Fruit fly (Drosophila melanogaster): ENCODE results near the gene mAcon2.
A peak's percentile ranks its signal among the peaks of the same experiment; 100 is the strongest.

Gene mAcon2

DNA sequence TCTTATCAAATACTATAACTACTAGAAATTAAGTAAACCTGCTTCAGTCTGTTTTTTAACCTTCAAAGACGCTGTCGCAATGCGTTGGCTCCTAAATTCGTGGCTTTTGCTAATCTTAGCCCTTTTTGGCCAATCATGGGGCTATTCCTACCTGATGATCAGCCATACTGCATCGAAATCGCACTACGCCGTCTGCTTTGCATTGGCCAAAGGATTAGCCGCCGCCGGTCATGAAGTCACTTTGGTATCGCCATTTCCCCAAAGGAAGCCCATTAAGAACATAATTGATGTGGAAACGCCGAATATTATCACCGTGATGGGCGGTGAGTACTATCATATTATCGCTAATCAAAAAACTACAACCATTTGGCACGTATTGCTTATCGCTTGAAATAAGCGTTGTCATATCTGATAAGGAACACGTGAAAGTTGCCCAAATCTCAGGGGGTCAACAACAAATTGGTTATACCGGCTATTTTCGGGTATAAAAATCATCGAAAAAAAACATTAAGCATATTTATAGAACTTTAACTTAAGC lies 17.7 kb downstream of the mAcon2 start, which contains the start of gene Ugt302E1:
Ugt302E1 (plus strand) TSS at position 51 of the 538 bp plus-strand sequence.
- TF ChIP-seq CG14655 (GFP tag; optimal IDR thresholded peaks at IDR 0.05) (no peak), CG8301 (tag; optimal IDR thresholded peaks at IDR 0.05) (no peak), CG8159 (tag; optimal IDR thresholded peaks at IDR 0.05) (no peak), Ets98B (GFP tag; IDR thresholded peaks at IDR 0.05) (no peak), EcR (GFP tag; optimal IDR thresholded peaks at IDR 0.05) (no peak), rn (GFP tag; IDR thresholded peaks at IDR 0.05) (no peak), Pif1B (GFP tag; optimal IDR thresholded peaks at IDR 0.05) (no peak), CG13204 (GFP tag; optimal IDR thresholded peaks at IDR 0.05) (no peak), CG32121 (GFP tag; IDR thresholded peaks at IDR 0.05) (no peak), CG4496 (GFP tag; IDR thresholded peaks at IDR 0.05) (no peak), gl (tag; optimal IDR thresholded peaks at IDR 0.05) (no peak)

DNA sequence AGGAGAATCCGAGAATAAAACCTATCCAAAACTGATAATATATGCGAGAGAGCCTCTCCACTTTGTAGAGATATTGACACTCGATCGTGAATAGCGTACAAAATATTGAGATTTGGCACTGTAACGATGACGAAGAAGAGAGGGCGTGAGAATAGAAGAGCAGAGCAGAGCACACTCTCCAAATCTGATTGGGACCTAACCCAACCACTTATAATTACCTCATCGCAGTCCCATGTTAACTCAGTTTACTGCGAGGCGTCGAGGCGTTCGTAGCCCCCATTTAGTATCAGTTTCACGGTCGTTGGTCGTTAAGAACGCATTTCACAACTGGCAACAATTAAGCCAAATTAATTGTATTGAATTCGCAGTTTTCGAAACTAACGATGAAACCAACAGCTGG lies 19.9 kb downstream of the mAcon2 start, which contains the start of gene Ugt302C1:
Ugt302C1 (plus strand) TSS at position 241 of the 400 bp plus-strand sequence.
- TF ChIP-seq Pif1B (GFP tag; optimal IDR thresholded peaks at IDR 0.05) (no peak), CG4496 (GFP tag; IDR thresholded peaks at IDR 0.05) (peak; percentile 47; the same call in 1 of the 3 replicates), CG8159 (tag; optimal IDR thresholded peaks at IDR 0.05) (no peak), CG34367 (tag; optimal IDR thresholded peaks at IDR 0.05) (no peak), Snoo (tag; optimal IDR thresholded peaks at IDR 0.05) (no peak), CG12605 (GFP tag; IDR thresholded peaks at IDR 0.05) (no peak), CG10348 (GFP tag; IDR thresholded peaks at IDR 0.05) (no peak), CG8301 (tag; optimal IDR thresholded peaks at IDR 0.05) (no peak), Pif1A (GFP tag; optimal IDR thresholded peaks at IDR 0.05) (no peak), CG15710 (tag; optimal IDR thresholded peaks at IDR 0.05) (no peak), CG32121 (GFP tag; IDR thresholded peaks at IDR 0.05) (0 out of 2 replicates have a peak, but pooled peaks have one; percentile 23), EcR (GFP tag; optimal IDR thresholded peaks at IDR 0.05) (no peak), Ets98B (GFP tag; IDR thresholded peaks at IDR 0.05) (0 out of 2 replicates have a peak, but pooled peaks have one; percentile 39), rn (GFP tag; IDR thresholded peaks at IDR 0.05) (no peak), CG17806 (tag; optimal IDR thresholded peaks at IDR 0.05) (no peak), D1 (tag; optimal IDR thresholded peaks at IDR 0.05) (no peak), CG14655 (GFP tag; optimal IDR thresholded peaks at IDR 0.05) (no peak), gl (tag; optimal IDR thresholded peaks at IDR 0.05) (no peak), CG13204 (GFP tag; optimal IDR thresholded peaks at IDR 0.05) (no peak), CG9948 (tag; optimal IDR thresholded peaks at IDR 0.05) (no peak)

DNA sequence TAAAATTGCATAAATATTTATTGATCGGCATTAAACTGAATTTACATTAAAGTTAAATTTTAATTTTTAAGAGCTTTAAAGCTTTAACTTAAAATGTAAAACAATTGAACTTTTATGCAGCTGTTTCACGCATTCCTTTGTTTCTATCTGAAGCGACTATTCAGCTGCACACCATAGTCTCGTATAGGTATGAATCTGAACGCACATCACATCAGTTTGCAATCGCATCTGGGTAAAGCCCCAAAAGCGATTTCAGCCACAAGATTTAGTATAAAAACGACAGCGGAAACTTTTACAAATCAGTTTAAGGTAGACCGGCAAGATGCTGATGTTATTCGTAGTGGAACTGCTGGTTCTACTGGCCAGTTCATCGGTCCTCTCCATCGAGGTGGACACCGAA lies 23.9 kb downstream of the mAcon2 start, which contains the start of gene CG4757:
CG4757 (plus strand) TSS at position 301 of the 400 bp plus-strand sequence.
- TF ChIP-seq CG8159 (tag; optimal IDR thresholded peaks at IDR 0.05) (no peak), CG14655 (GFP tag; optimal IDR thresholded peaks at IDR 0.05) (no peak), gl (tag; optimal IDR thresholded peaks at IDR 0.05) (no peak), CG34367 (tag; optimal IDR thresholded peaks at IDR 0.05) (no peak)

- TF ChIP-seq D1 (tag; optimal IDR thresholded peaks at IDR 0.05), result no peak
- no peak for TF ChIP-seq CG17806 (tag; optimal IDR thresholded peaks at IDR 0.05)
- TF ChIP-seq CG13204 (GFP tag; optimal IDR thresholded peaks at IDR 0.05), result no peak
- no peak for TF ChIP-seq Pif1A (GFP tag; optimal IDR thresholded peaks at IDR 0.05)
- TF ChIP-seq CG8159 (tag; optimal IDR thresholded peaks at IDR 0.05), result no peak
- TF ChIP-seq CG14655 (GFP tag; optimal IDR thresholded peaks at IDR 0.05), result no peak
- TF ChIP-seq rn (GFP tag; IDR thresholded peaks at IDR 0.05), result no peak
- TF ChIP-seq Ets98B (GFP tag; IDR thresholded peaks at IDR 0.05), result no peak
- TF ChIP-seq Pif1B (GFP tag; optimal IDR thresholded peaks at IDR 0.05), result no peak
- no peak for TF ChIP-seq fd96Ca (GFP tag; IDR thresholded peaks at IDR 0.05)
- no peak for TF ChIP-seq CG32121 (GFP tag; IDR thresholded peaks at IDR 0.05)
- TF ChIP-seq CG10348 (GFP tag; IDR thresholded peaks at IDR 0.05), result no peak
- TF ChIP-seq CG15710 (tag; optimal IDR thresholded peaks at IDR 0.05), result no peak
- TF ChIP-seq CG34367 (tag; optimal IDR thresholded peaks at IDR 0.05), result no peak
- no peak for TF ChIP-seq CG9948 (tag; optimal IDR thresholded peaks at IDR 0.05)
- TF ChIP-seq gl (tag; optimal IDR thresholded peaks at IDR 0.05), result no peak
- no peak for TF ChIP-seq CG12605 (GFP tag; IDR thresholded peaks at IDR 0.05)
These were observed 29.0 kb downstream of the mAcon2 start, which contains the start of gene Ugt35E1 for dm6 chr3R:11165974-11166373. Gene Ugt35E1, minus strand, starts transcription at chr3R:11166074.

dm6 chr3R:11167931-11168465 lies 31.0 kb downstream of the mAcon2 start, which contains the start of gene Ugt35E2:
Gene Ugt35E2, minus strand, starts transcription at chr3R:11167981.
- TF ChIP-seq CG4496 (GFP tag; IDR thresholded peaks at IDR 0.05) (no peak), CG34367 (tag; optimal IDR thresholded peaks at IDR 0.05) (no peak), Ets98B (GFP tag; IDR thresholded peaks at IDR 0.05) (no peak), CG9948 (tag; optimal IDR thresholded peaks at IDR 0.05) (no peak), EcR (GFP tag; optimal IDR thresholded peaks at IDR 0.05) (no peak), CG8159 (tag; optimal IDR thresholded peaks at IDR 0.05) (no peak), CG13204 (GFP tag; optimal IDR thresholded peaks at IDR 0.05) (no peak), CG15710 (tag; optimal IDR thresholded peaks at IDR 0.05) (no peak), Pif1A (GFP tag; optimal IDR thresholded peaks at IDR 0.05) (no peak), rn (GFP tag; IDR thresholded peaks at IDR 0.05) (no peak), CG32121 (GFP tag; IDR thresholded peaks at IDR 0.05) (no peak), CG12605 (GFP tag; IDR thresholded peaks at IDR 0.05) (no peak), CG10348 (GFP tag; IDR thresholded peaks at IDR 0.05) (no peak)

DNA sequence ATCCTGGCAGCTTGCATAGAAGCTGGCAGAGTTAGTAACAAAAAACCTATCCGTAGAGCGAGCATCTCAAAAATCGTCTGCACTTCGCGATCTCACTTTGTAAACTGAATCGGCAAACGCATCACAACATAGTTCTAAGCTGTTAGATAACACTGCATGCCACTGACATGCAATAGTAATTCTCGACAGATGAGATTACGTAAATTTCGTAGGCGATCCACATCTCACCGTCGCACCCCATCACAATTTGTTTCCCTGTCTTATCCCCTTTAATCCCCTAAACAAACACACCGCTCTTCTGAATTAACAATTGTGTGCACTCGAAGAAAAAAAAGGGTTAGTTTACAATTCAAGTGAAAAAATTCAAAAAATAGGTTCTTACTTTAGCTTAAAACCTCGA lies 33.2 kb downstream of the mAcon2 start, which contains the start of gene Ugt35B1:
Ugt35B1 (minus strand) TSS at position 101 of the 400 bp plus-strand sequence.
- TF ChIP-seq CG13204 (GFP tag; optimal IDR thresholded peaks at IDR 0.05) (no peak), Pif1A (GFP tag; optimal IDR thresholded peaks at IDR 0.05) (no peak), Snoo (tag; optimal IDR thresholded peaks at IDR 0.05) (no peak), D1 (tag; optimal IDR thresholded peaks at IDR 0.05) (no peak), CG10348 (GFP tag; IDR thresholded peaks at IDR 0.05) (no peak), EcR (GFP tag; optimal IDR thresholded peaks at IDR 0.05) (no peak), CG9948 (tag; optimal IDR thresholded peaks at IDR 0.05) (no peak), gl (tag; optimal IDR thresholded peaks at IDR 0.05) (no peak), CG4496 (GFP tag; IDR thresholded peaks at IDR 0.05) (no peak), Pif1B (GFP tag; optimal IDR thresholded peaks at IDR 0.05) (no peak), CG32121 (GFP tag; IDR thresholded peaks at IDR 0.05) (no peak), rn (GFP tag; IDR thresholded peaks at IDR 0.05) (no peak), CG34367 (tag; optimal IDR thresholded peaks at IDR 0.05) (no peak), CG8301 (tag; optimal IDR thresholded peaks at IDR 0.05) (no peak), CG8159 (tag; optimal IDR thresholded peaks at IDR 0.05) (no peak), CG15710 (tag; optimal IDR thresholded peaks at IDR 0.05) (no peak), Ets98B (GFP tag; IDR thresholded peaks at IDR 0.05) (no peak), CG17806 (tag; optimal IDR thresholded peaks at IDR 0.05) (no peak), fd96Ca (GFP tag; IDR thresholded peaks at IDR 0.05) (no peak)

Measured in whole organism, pupa.